Worm (Caenorhabditis elegans): Measurements from ENCODE around the gene pkc-3.

- TF ChIP-seq tbp1 (GFP tag; optimal IDR thresholded peaks at IDR 0.05) (no peak), tlf-1 (GFP tag; optimal IDR thresholded peaks at IDR 0.05) (no peak), nhr-90 (tag; optimal IDR thresholded peaks at IDR 0.05) (no peak), snpc-1.3 (tag; optimal IDR thresholded peaks at IDR 0.05; ENCODE audit: insufficient read depth) (no peak), ztf-28 (GFP tag; IDR thresholded peaks at IDR 0.05) (no peak), hmg-20 (GFP tag; IDR thresholded peaks at IDR 0.05) (no peak)
These were observed 45.8 kb downstream of the pkc-3 start, which contains the start of gene F07F6.8 for ce11 chrII:5425633-5426032.
